Worm (Caenorhabditis elegans): Measurements from ENCODE around the gene aass-1.
A peak's percentile ranks its signal among the peaks of the same experiment; 100 is the strongest.

- TF ChIP-seq unc-86 (tag; optimal IDR thresholded peaks at IDR 0.05): peak; percentile 9
- no peak for TF ChIP-seq ceh-90 (tag; optimal IDR thresholded peaks at IDR 0.05)
- TF ChIP-seq hpl-2 (GFP tag; optimal IDR thresholded peaks at IDR 0.05): no peak
- no peak for TF ChIP-seq ama-1 (optimal IDR thresholded peaks at IDR 0.05)
- no peak for TF ChIP-seq ztf-11 (tag; optimal IDR thresholded peaks at IDR 0.05)
- no peak for TF ChIP-seq nhr-28 (tag; optimal IDR thresholded peaks at IDR 0.05)
- TF ChIP-seq fos-1 (tag; optimal IDR thresholded peaks at IDR 0.05): no peak
- TF ChIP-seq nhr-11 (tag; optimal IDR thresholded peaks at IDR 0.05): no peak
- TF ChIP-seq aha-1 (tag; optimal IDR thresholded peaks at IDR 0.05): no peak
Measured at ce11 chrIV:210591-210990, 34.4 kb upstream of the aass-1 start.

All from whole organism, L1 larva.